Worm (Caenorhabditis elegans): ENCODE results near the gene sdz-1.

The sdz-1 gene

DNA sequence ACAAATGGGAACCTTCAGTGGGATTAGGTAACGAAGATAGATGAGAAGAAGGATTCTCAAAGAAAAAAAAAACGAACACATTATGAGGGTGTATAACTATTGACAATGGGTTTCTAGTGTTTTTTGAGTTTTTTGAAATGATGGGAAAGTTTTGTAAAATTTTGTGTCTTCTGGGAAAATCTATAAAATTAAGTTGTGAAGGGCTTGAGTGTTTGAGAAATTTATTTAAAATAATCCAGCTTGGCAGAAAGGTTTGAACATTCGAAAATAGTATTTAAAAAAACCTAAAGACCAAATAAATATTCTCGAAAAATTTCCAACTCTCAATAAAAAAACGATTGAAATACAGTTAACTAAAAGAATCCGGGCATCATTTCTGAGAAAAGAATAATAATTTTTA lies 45.1 kb upstream of the sdz-1 start:
- TF ChIP-seq unc-62 (GFP tag; optimal IDR thresholded peaks at IDR 0.05 in 1 of 2) = peak in 1 of 2 experiments; percentile 95
- TF ChIP-seq unc-62 (tag; optimal IDR thresholded peaks at IDR 0.05) = no peak
- TF ChIP-seq F49E8.2 (tag; optimal IDR thresholded peaks at IDR 0.05; ENCODE audit: borderline replicate concordance) = no peak

DNA sequence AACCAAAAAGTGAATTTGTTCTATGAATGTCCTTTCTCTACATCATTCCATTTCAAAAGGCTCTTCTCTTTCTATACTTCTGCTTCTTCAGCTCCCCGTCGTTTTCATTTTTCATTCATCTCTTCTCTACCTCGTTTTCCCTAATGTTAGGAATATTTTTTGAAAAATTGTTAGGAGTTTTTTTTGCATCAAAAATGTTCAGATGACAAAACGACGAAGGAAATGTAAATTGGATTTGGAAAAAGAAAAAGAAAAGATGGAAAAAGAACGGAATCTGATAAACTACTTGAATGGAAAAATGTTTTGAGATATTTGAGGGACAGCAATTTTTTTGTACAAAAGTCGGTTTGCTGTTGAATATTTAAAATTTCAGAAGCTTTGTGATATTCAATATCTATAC lies 44.6 kb upstream of the sdz-1 start:
- TF ChIP-seq fkh-10 (GFP tag; optimal IDR thresholded peaks at IDR 0.05) (peak; percentile 76), rbr-2 (tag; optimal IDR thresholded peaks at IDR 0.05) (no peak)

DNA sequence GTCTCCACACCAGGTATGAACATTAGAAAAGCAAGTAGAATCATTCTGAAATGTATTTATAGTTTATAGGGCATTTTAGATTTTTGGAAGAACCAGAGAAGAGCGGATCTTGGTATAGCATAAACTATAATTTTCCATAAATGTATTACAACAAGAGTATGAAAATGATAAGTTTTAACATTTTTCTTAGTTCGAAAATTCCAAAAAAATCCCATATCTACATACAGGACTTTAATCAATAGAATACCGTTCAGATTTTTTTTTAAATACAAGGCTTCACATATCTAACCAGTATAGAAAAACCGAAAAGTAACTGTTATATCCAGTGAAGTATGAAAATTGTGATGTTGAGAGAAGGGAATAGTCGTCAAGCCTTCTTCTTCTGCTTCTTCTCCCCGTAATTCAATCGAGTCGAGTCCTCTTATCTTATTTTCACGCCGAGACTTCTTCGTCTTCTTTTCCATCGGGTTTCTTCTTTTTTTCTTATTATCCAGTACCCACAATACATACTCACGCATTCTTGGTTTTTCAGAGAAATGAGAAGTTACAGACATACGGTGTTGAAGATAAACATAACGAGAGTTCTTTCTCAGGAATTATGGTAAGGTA lies 43.8 kb upstream of the sdz-1 start, which contains the start of gene ZK370.6:
ZK370.6 (minus strand) TSS at position 51 of the 609 bp plus-strand sequence.
- TF ChIP-seq pqm-1 (tag; optimal IDR thresholded peaks at IDR 0.05) = no peak
- peak; percentile 45 for TF ChIP-seq fkh-10 (GFP tag; optimal IDR thresholded peaks at IDR 0.05)
- no peak for TF ChIP-seq lin-38 (GFP tag; IDR thresholded peaks at IDR 0.05)

DNA sequence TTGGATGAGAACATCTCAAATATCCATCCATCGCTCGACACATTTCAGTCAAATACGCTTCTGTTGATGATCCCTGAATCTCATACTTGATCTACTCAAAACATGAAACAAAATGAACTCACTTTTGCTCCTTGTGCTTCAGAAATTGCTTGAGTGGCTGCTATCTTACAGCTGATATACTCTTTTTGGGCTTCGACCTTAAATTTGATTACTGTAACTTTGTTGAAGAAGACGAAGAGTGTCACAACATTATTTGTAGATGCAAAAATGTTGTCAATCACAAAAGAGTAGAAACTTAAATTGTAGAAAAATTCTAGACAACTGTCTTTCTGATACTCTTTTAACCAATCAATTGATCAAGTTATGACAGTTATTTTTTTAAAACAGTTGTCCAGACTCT lies 42.4 kb upstream of the sdz-1 start:
- TF ChIP-seq ZK546.5 (tag; optimal IDR thresholded peaks at IDR 0.05) = no peak
- TF ChIP-seq unc-62 (GFP tag; optimal IDR thresholded peaks at IDR 0.05 in 1 of 2) = peak in 1 of 2 experiments; percentile 26
- TF ChIP-seq unc-62 (tag; optimal IDR thresholded peaks at IDR 0.05) = no peak

DNA sequence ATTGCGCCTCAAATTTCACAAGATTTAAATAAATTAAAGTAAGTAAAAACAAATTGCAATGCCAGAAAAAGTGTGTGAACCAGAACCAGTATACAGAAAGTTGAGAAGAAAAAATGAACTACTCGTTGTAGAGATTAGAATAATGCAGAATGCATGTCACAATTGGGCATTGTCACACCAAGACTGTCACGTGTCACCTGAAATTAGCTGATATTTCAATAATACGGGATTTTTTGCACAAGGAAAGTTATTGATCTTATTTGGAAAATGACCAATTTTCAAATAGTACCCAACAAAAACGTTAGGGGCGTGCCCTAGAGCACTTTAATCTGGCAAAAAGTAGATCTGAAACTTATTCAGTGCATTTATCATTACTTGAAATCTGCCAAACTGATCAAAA lies 41.8 kb upstream of the sdz-1 start:
- no peak for TF ChIP-seq daf-12 (tag; optimal IDR thresholded peaks at IDR 0.05)
- peak; percentile 80 for TF ChIP-seq aha-1 (tag)

DNA sequence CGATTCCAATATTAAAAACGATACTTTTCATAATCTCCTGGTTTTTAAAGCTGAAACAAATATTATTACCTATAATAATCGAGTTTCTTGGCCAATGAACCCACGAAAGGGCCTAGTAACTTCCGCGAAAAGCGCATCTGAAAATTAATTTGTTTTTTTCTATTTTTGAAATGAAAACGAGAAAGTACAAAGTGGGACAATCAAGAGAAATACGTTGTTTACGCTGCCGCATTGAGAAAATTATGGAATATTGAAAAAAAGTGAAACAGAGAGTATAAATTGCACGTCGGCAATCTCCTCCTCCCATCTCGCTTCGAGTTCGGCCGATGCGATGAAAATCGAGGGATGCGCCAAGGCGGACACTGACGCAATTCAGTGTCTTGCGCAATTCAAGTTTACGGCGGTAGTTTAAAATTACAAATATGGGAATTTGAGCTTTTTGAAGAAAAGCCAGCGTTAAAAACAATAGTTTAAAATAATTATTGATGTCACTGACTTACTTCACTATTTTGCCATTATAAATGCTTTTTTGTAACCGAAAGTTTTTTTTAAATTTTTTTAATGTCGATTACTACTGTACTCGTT lies 41.2 kb upstream of the sdz-1 start, which contains the start of gene pdhk-2:
pdhk-2 (minus strand) TSS at position 137 of the 585 bp plus-strand sequence.
- peak; percentile 73 for TF ChIP-seq F49E8.2 (tag; optimal IDR thresholded peaks at IDR 0.05; ENCODE audit: borderline replicate concordance)
- no peak for TF ChIP-seq ces-1 (GFP tag; optimal IDR thresholded peaks at IDR 0.05)
- TF ChIP-seq lin-39 (tag; optimal IDR thresholded peaks at IDR 0.05) = no peak
- peak; percentile 91 for TF ChIP-seq mes-2 (tag; optimal IDR thresholded peaks at IDR 0.05; ENCODE audit: poor library complexity, severe bottlenecking)
- TF ChIP-seq ztf-7 (tag; optimal IDR thresholded peaks at IDR 0.05) = peak; percentile 78
- no peak for TF ChIP-seq ceh-28 (tag; optimal IDR thresholded peaks at IDR 0.05)
- peak; percentile 73 for TF ChIP-seq nhr-28 (tag; optimal IDR thresholded peaks at IDR 0.05)
- TF ChIP-seq egl-27 (tag; optimal IDR thresholded peaks at IDR 0.05) = no peak
- peak; percentile 73 for TF ChIP-seq nhr-77 (tag; optimal IDR thresholded peaks at IDR 0.05)
- TF ChIP-seq duxl-1 (tag; optimal IDR thresholded peaks at IDR 0.05; ENCODE audit: poor library complexity) = peak; percentile 86
- no peak for TF ChIP-seq lim-7 (GFP tag; IDR thresholded peaks at IDR 0.05)
- no peak for TF ChIP-seq egl-43 (GFP tag; IDR thresholded peaks at IDR 0.05)
- peak; percentile 96 for TF ChIP-seq mep-1 (tag; optimal IDR thresholded peaks at IDR 0.05)
- TF ChIP-seq dpl-1 (GFP tag; optimal IDR thresholded peaks at IDR 0.05) = peak; percentile 99
- peak; percentile 90 for TF ChIP-seq nhr-48 (tag; optimal IDR thresholded peaks at IDR 0.05)
- TF ChIP-seq hmg-1.1 (GFP tag; IDR thresholded peaks at IDR 0.05) = peak; percentile 91
- peak; percentile 80 for TF ChIP-seq pha-4 (GFP tag; IDR thresholded peaks at IDR 0.05)
- peak; percentile 23 for TF ChIP-seq pha-4 (tag; optimal IDR thresholded peaks at IDR 0.05)
- peak; percentile 91 for TF ChIP-seq nhr-102 (tag; optimal IDR thresholded peaks at IDR 0.05)
- TF ChIP-seq madf-9 (GFP tag; conservative IDR thresholded peaks at IDR 0.05) = peak; percentile 72
- no peak for TF ChIP-seq F44E2.7 (GFP tag; IDR thresholded peaks at IDR 0.05)
- no peak for TF ChIP-seq Y5F2A.4 (GFP tag; optimal IDR thresholded peaks at IDR 0.05)
- TF ChIP-seq jun-1 (tag; optimal IDR thresholded peaks at IDR 0.05) = peak; percentile 83
- TF ChIP-seq ceh-62 (tag; optimal IDR thresholded peaks at IDR 0.05) = no peak
- TF ChIP-seq attf-4 (tag; optimal IDR thresholded peaks at IDR 0.05) = no peak
- peak; percentile 81 for TF ChIP-seq ama-1 (optimal IDR thresholded peaks at IDR 0.05)
- peak; percentile 82 for TF ChIP-seq lin-13 (GFP tag; optimal IDR thresholded peaks at IDR 0.05)
- TF ChIP-seq daf-19 (GFP tag; conservative IDR thresholded peaks at IDR 0.05) = peak; percentile 73
- TF ChIP-seq aha-1 (tag) = peak; percentile 92
- TF ChIP-seq nhr-6 (tag; optimal IDR thresholded peaks at IDR 0.05) = peak; percentile 90
- peak; percentile 77; the same call in 1 of the 2 replicates for TF ChIP-seq saeg-2 (GFP tag; IDR thresholded peaks at IDR 0.05)
- TF ChIP-seq ceh-20 (GFP tag; IDR thresholded peaks at IDR 0.05) = peak; percentile 90
- no peak for TF ChIP-seq unc-39 (tag; optimal IDR thresholded peaks at IDR 0.05)
